Fruit fly (Drosophila melanogaster): Measurements from ENCODE around the gene ATPsynE.

Gene ATPsynE

dm6 chr3R:14282215-14283041 is 44.3 kb upstream of the ATPsynE start (continued):
- TF ChIP-seq ap (GFP tag; IDR thresholded peaks at IDR 0.05) (no peak), CG2875 (GFP tag; optimal IDR thresholded peaks at IDR 0.05) (no peak), bcd (GFP tag; optimal IDR thresholded peaks at IDR 0.05) (no peak), cwo (GFP tag; optimal IDR thresholded peaks at IDR 0.05) (no peak), Hr39 (optimal IDR thresholded peaks at IDR 0.05) (no peak), salm (tag; optimal IDR thresholded peaks at IDR 0.05) (no peak), Doc3 (GFP tag; IDR thresholded peaks at IDR 0.05; ENCODE audit: partially characterized antibody) (no peak), eyg (GFP tag; optimal IDR thresholded peaks at IDR 0.05) (no peak), Neu2 (GFP tag; optimal IDR thresholded peaks at IDR 0.05; ENCODE audit: borderline replicate concordance) (no peak), CG13894 (tag; optimal IDR thresholded peaks at IDR 0.05) (no peak), row (GFP tag; IDR thresholded peaks at IDR 0.05) (peak; percentile 10; the same call in 1 of the 3 replicates), CG12942 (GFP tag; optimal IDR thresholded peaks at IDR 0.05) (no peak), fd64A (GFP tag; optimal IDR thresholded peaks at IDR 0.05) (no peak), yki (optimal IDR thresholded peaks at IDR 0.05) (no peak), lab (GFP tag; optimal IDR thresholded peaks at IDR 0.05) (peak; percentile 16), Fer1 (GFP tag; optimal IDR thresholded peaks at IDR 0.05) (no peak), NK7.1 (GFP tag; optimal IDR thresholded peaks at IDR 0.05) (no peak), vvl (GFP tag; IDR thresholded peaks at IDR 0.05) (peak; percentile 36), CG11456 (GFP tag; IDR thresholded peaks at IDR 0.05) (no peak), jigr1 (GFP tag; IDR thresholded peaks at IDR 0.05) (no peak), zen2 (GFP tag; IDR thresholded peaks at IDR 0.05; ENCODE audit: partially characterized antibody) (no peak), ftz-f1 (GFP tag; optimal IDR thresholded peaks at IDR 0.05) (no peak), CG6854 (GFP tag; optimal IDR thresholded peaks at IDR 0.05) (no peak), CG7556 (GFP tag; optimal IDR thresholded peaks at IDR 0.05) (no peak), CG6813 (GFP tag; optimal IDR thresholded peaks at IDR 0.05) (no peak), tin (GFP tag; optimal IDR thresholded peaks at IDR 0.05) (no peak), lola (GFP tag; optimal IDR thresholded peaks at IDR 0.05) (no peak), bsh (GFP tag; optimal IDR thresholded peaks at IDR 0.05) (no peak), CG11085 (GFP tag; IDR thresholded peaks at IDR 0.05) (no peak), CG3281 (GFP tag; optimal IDR thresholded peaks at IDR 0.05) (no peak), gsb-n (tag; optimal IDR thresholded peaks at IDR 0.05) (no peak), CG16779 (GFP tag; IDR thresholded peaks at IDR 0.05) (no peak), E2f2 (GFP tag; IDR thresholded peaks at IDR 0.05) (no peak), pfk (GFP tag; optimal IDR thresholded peaks at IDR 0.05) (no peak), stwl (tag; optimal IDR thresholded peaks at IDR 0.05) (no peak), HHEX (GFP tag; optimal IDR thresholded peaks at IDR 0.05) (no peak), gt (GFP tag; IDR thresholded peaks at IDR 0.05) (no peak), Hand (GFP tag; optimal IDR thresholded peaks at IDR 0.05) (no peak), CG13123 (GFP tag; optimal IDR thresholded peaks at IDR 0.05) (no peak), CG33213 (GFP tag; optimal IDR thresholded peaks at IDR 0.05) (no peak), nau (GFP tag; optimal IDR thresholded peaks at IDR 0.05) (no peak), CTCF (GFP tag; optimal IDR thresholded peaks at IDR 0.05) (no peak), crp (GFP tag; optimal IDR thresholded peaks at IDR 0.05) (no peak), maf-S (GFP tag; optimal IDR thresholded peaks at IDR 0.05) (no peak), br (optimal IDR thresholded peaks at IDR 0.05) (no peak), ash1 (GFP tag; optimal IDR thresholded peaks at IDR 0.05) (no peak), CG7745 (tag; optimal IDR thresholded peaks at IDR 0.05) (peak; percentile 24), mirr (GFP tag; optimal IDR thresholded peaks at IDR 0.05) (peak; percentile 22), CG9817 (tag; optimal IDR thresholded peaks at IDR 0.05) (no peak), CG18011 (GFP tag; optimal IDR thresholded peaks at IDR 0.05) (no peak)
